Worm (Caenorhabditis elegans) whole organism, L1 larva: ENCODE data around the gene ceh-57.

Experiments
- ceh-63 ChIP-seq: fragments of 200-800 bp; sonication (Bioruptor generic); optimal IDR thresholded peaks from 2 replicates; lab custom pipeline; 2018; ENCODE audit warnings: mild to moderate bottlenecking, missing genetic modification characterization, missing compliant biosample characterization
- nhr-237 ChIP-seq: fragments of 150-350 bp; optimal IDR thresholded peaks from 2 replicates; lab custom pipeline; 2014; ENCODE audit warnings: missing biosample characterization, missing genetic modification characterization
- snpc-4 ChIP-seq: fragments of 150-350 bp; optimal IDR thresholded peaks from 2 replicates; lab custom pipeline; 2014; ENCODE audit warnings: missing biosample characterization, missing genetic modification characterization
- zag-1 ChIP-seq: fragments of 150-350 bp; optimal IDR thresholded peaks from 2 replicates; lab custom pipeline; 2014; ENCODE audit warnings: missing biosample characterization, missing genetic modification characterization

- no peak for TF ChIP-seq nhr-237 (tag; lab: Kevin White, UChicago)
- no peak for TF ChIP-seq snpc-4
- no peak for TF ChIP-seq ceh-63 (GFP tag; lab: Kevin White, UChicago)
- no peak for TF ChIP-seq zag-1 (tag; lab: Kevin White, UChicago)
Measured at ce11 chrII:10410989-10411388, 43.9 kb upstream of the ceh-57 start, which contains the start of gene E04D5.5.
